Fruit fly (Drosophila melanogaster): ENCODE measurements around the gene CG14968.
A peak's percentile ranks its signal among the peaks of the same experiment; 100 is the strongest.

The CG14968 gene

dm6 chr3L:3249997-3250774, 52.7 kb downstream of the CG14968 start (continued):
- TF ChIP-seq Bdp1 (GFP tag; optimal IDR thresholded peaks at IDR 0.05) (peak; percentile 87), kay (GFP tag; optimal IDR thresholded peaks at IDR 0.05) (peak; percentile 89), Doc3 (GFP tag; IDR thresholded peaks at IDR 0.05; ENCODE audit: partially characterized antibody) (no peak), Fer3 (tag; optimal IDR thresholded peaks at IDR 0.05) (peak; percentile 81), E2f1 (GFP tag; IDR thresholded peaks at IDR 0.05) (peak; percentile 79; the same call in 1 of the 2 replicates), odd (GFP tag; optimal IDR thresholded peaks at IDR 0.05) (peak; percentile 96), hth (optimal IDR thresholded peaks at IDR 0.05) (no peak), pros (GFP tag; optimal IDR thresholded peaks at IDR 0.05) (peak; percentile 62), Fer2 (tag; optimal IDR thresholded peaks at IDR 0.05) (peak; percentile 80), nau (GFP tag; optimal IDR thresholded peaks at IDR 0.05) (peak; percentile 93), CG6175 (GFP tag; IDR thresholded peaks at IDR 0.05) (peak; percentile 51; the same call in 1 of the 3 replicates), CG16863 (GFP tag; optimal IDR thresholded peaks at IDR 0.05) (peak; percentile 96), CG15514 (GFP tag; optimal IDR thresholded peaks at IDR 0.05) (peak; percentile 73), CG17802 (tag; optimal IDR thresholded peaks at IDR 0.05) (peak; percentile 73), sisA (GFP tag; IDR thresholded peaks at IDR 0.05) (peak; percentile 88), gcm2 (GFP tag; optimal IDR thresholded peaks at IDR 0.05) (peak; percentile 90), Dbx (GFP tag; IDR thresholded peaks at IDR 0.05) (peak; percentile 70; the same call in 2 of the 3 replicates), CG10462 (GFP tag; optimal IDR thresholded peaks at IDR 0.05) (peak; percentile 94), CG14667 (GFP tag; IDR thresholded peaks at IDR 0.05) (peak; percentile 83), crc (GFP tag; optimal IDR thresholded peaks at IDR 0.05) (peak; percentile 92), H2.0 (GFP tag; IDR thresholded peaks at IDR 0.05) (peak; percentile 79), tin (GFP tag; optimal IDR thresholded peaks at IDR 0.05) (peak; percentile 96), Vsx1 (GFP tag; optimal IDR thresholded peaks at IDR 0.05) (peak; percentile 83), org-1 (GFP tag; optimal IDR thresholded peaks at IDR 0.05) (peak; percentile 93), CG16815 (GFP tag; optimal IDR thresholded peaks at IDR 0.05) (peak; percentile 97), BEAF-32 (GFP tag; optimal IDR thresholded peaks at IDR 0.05) (peak; percentile 15), fd96Cb (tag; optimal IDR thresholded peaks at IDR 0.05) (peak; percentile 93), hbn (GFP tag; IDR thresholded peaks at IDR 0.05; ENCODE audit: partially characterized antibody) (no peak), Sox102F (GFP tag; optimal IDR thresholded peaks at IDR 0.05) (peak; percentile 94), sd (tag; optimal IDR thresholded peaks at IDR 0.05) (peak; percentile 83), fd3F (GFP tag; optimal IDR thresholded peaks at IDR 0.05) (peak; percentile 94), CG14860 (GFP tag; IDR thresholded peaks at IDR 0.05; ENCODE audit: partially characterized antibody) (no peak), CG7745 (tag; optimal IDR thresholded peaks at IDR 0.05) (no peak), dmrt11E (tag; optimal IDR thresholded peaks at IDR 0.05) (peak; percentile 93), Hand (GFP tag; optimal IDR thresholded peaks at IDR 0.05) (peak; percentile 90), bbx (GFP tag; IDR thresholded peaks at IDR 0.05; ENCODE audit: partially characterized antibody) (peak; percentile 32; the same call in 1 of the 2 replicates), wor (GFP tag; IDR thresholded peaks at IDR 0.05) (peak; percentile 91), kah (GFP tag; optimal IDR thresholded peaks at IDR 0.05) (peak; percentile 73), CG10274 (GFP tag; optimal IDR thresholded peaks at IDR 0.05) (peak; percentile 84), CG2712 (tag; optimal IDR thresholded peaks at IDR 0.05) (peak; percentile 96), CG32532 (GFP tag; IDR thresholded peaks at IDR 0.05) (peak; percentile 82), CG6654 (GFP tag; optimal IDR thresholded peaks at IDR 0.05) (peak; percentile 88), CG18764 (GFP tag; optimal IDR thresholded peaks at IDR 0.05) (peak; percentile 88), lbe (GFP tag; optimal IDR thresholded peaks at IDR 0.05) (peak; percentile 42), CG7786 (GFP tag; optimal IDR thresholded peaks at IDR 0.05) (peak; percentile 96), repo (GFP tag; optimal IDR thresholded peaks at IDR 0.05) (peak; percentile 89), gt (GFP tag; IDR thresholded peaks at IDR 0.05) (peak; percentile 63), CG1024 (GFP tag; IDR thresholded peaks at IDR 0.05) (peak; percentile 67; the same call in 1 of the 2 replicates)

Data from whole organism, embryonic.